Fruit fly (Drosophila melanogaster): ENCODE measurements around the gene CG14658.

dm6 chr3R:4809944-4810653 lies 20.2 kb downstream of the CG14658 start:
- TF ChIP-seq Mes4 (GFP tag; optimal IDR thresholded peaks at IDR 0.05): no peak
- no peak for TF ChIP-seq Ada2b (GFP tag; IDR thresholded peaks at IDR 0.05)
- TF ChIP-seq CG10565 (GFP tag; optimal IDR thresholded peaks at IDR 0.05): no peak
- TF ChIP-seq Rfx (GFP tag; IDR thresholded peaks at IDR 0.05): 0 out of 2 replicates have a peak, but pooled peaks have one; percentile 20
- no peak for TF ChIP-seq unpg (GFP tag; optimal IDR thresholded peaks at IDR 0.05)
- no peak for TF ChIP-seq grn (GFP tag; optimal IDR thresholded peaks at IDR 0.05)
- no peak for TF ChIP-seq Dbx (GFP tag; IDR thresholded peaks at IDR 0.05)
- no peak for TF ChIP-seq CG18476 (GFP tag; optimal IDR thresholded peaks at IDR 0.05)
- TF ChIP-seq CG12659 (GFP tag; optimal IDR thresholded peaks at IDR 0.05): no peak
- no peak for TF ChIP-seq ssp (GFP tag; IDR thresholded peaks at IDR 0.05)
- no peak for TF ChIP-seq HLH4C (GFP tag; IDR thresholded peaks at IDR 0.05; ENCODE audit: partially characterized antibody)
- TF ChIP-seq Oaz (GFP tag; IDR thresholded peaks at IDR 0.05): no peak
- no peak for TF ChIP-seq CG7839 (tag; optimal IDR thresholded peaks at IDR 0.05)
- TF ChIP-seq abd-A (tag; optimal IDR thresholded peaks at IDR 0.05): peak; percentile 84

Data from whole organism, embryonic.